Worm (Caenorhabditis elegans): ENCODE data around the gene sru-30.
A peak's percentile ranks its signal among the peaks of the same experiment; 100 is the strongest.

sru-30 gene

ce11 chrV:9813527-9813926 lies at the start of gene sru-30:
TSS of gene sru-30 (plus strand) at chrV:9813827.
- TF ChIP-seq zip-4 (GFP tag; optimal IDR thresholded peaks at IDR 0.05) (no peak), mef-2 (tag; optimal IDR thresholded peaks at IDR 0.05) (no peak), lir-3 (tag; optimal IDR thresholded peaks at IDR 0.05; ENCODE audit: poor library complexity) (no peak), xbp-1 (tag; optimal IDR thresholded peaks at IDR 0.05) (no peak), Y116A8C.19 (tag; optimal IDR thresholded peaks at IDR 0.05; ENCODE audit: borderline replicate concordance) (no peak), unc-98 (GFP tag; IDR thresholded peaks at IDR 0.05) (no peak), irx-1 (tag; optimal IDR thresholded peaks at IDR 0.05) (no peak), fkh-4 (tag; optimal IDR thresholded peaks at IDR 0.05; ENCODE audit: borderline replicate concordance) (no peak), isw-1 (GFP tag; IDR thresholded peaks at IDR 0.05) (no peak), unc-30 (tag; optimal IDR thresholded peaks at IDR 0.05) (no peak), nhr-47 (tag; optimal IDR thresholded peaks at IDR 0.05) (no peak), nhr-71 (tag; optimal IDR thresholded peaks at IDR 0.05) (no peak)

DNA sequence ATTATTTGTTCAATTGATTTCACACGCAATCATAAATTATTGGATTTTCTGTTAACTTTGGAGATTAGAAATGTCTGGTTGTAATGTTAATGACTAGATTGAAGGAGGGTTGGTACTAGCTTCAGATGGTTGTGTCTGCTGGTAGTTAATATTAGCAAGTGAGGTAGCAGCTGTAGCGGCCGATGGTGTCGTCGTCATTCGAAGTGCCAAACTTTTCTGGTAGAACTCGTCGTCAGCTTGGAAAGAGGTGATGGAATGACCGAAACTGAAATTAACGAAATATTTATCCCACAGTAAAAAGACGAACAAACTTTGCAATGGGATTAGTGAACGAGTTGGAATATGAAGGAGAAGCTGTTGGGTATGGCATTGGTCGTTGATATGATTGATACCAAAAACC lies 49.1 kb upstream of the sru-30 start:
- TF ChIP-seq snpc-4 (tag; optimal IDR thresholded peaks at IDR 0.05) (no peak), nhr-76 (tag; optimal IDR thresholded peaks at IDR 0.05) (no peak), zip-4 (GFP tag; optimal IDR thresholded peaks at IDR 0.05) (no peak), dpl-1 (GFP tag; optimal IDR thresholded peaks at IDR 0.05) (no peak), efl-1 (optimal IDR thresholded peaks at IDR 0.05) (no peak), efl-1 (GFP tag; optimal IDR thresholded peaks at IDR 0.05 in 1 of 2) (peak in 1 of 2 experiments; percentile 30)

DNA sequence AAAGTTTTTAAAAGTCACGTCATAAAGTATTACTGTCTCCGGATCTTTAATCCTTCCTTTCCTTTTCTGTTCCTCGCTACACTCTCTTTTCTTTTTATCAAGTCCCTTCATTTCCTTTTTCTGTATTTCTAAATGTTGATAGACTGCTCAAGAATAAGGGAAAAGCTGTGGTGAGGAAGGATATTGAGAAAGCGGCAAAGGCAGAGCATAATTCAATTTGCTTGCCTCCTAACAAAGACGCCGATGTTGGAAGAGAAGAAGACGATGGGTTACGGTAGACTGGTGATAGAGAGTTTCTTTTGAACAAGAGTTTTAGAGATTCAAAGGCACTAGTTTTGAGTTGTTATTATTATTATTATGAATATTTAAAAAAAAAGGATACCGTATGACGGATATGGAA lies 48.0 kb upstream of the sru-30 start:
- TF ChIP-seq lin-15B (tag; optimal IDR thresholded peaks at IDR 0.05): no peak
- no peak for TF ChIP-seq hlh-17 (GFP tag; optimal IDR thresholded peaks at IDR 0.05; ENCODE audit: borderline replicate concordance)
- TF ChIP-seq nhr-76 (tag; optimal IDR thresholded peaks at IDR 0.05): no peak
- TF ChIP-seq fkh-8 (tag; optimal IDR thresholded peaks at IDR 0.05): no peak
- TF ChIP-seq snpc-4 (tag; optimal IDR thresholded peaks at IDR 0.05): no peak
- no peak for TF ChIP-seq sox-4 (tag; optimal IDR thresholded peaks at IDR 0.05)
- peak; percentile 88 for TF ChIP-seq lin-14 (GFP tag; optimal IDR thresholded peaks at IDR 0.05)
- TF ChIP-seq tbx-2 (tag; optimal IDR thresholded peaks at IDR 0.05): peak; percentile 17
- peak; percentile 98 for TF ChIP-seq fkh-10 (GFP tag; optimal IDR thresholded peaks at IDR 0.05)
- TF ChIP-seq nhr-71 (tag; optimal IDR thresholded peaks at IDR 0.05): peak; percentile 42
- TF ChIP-seq lir-3 (tag; optimal IDR thresholded peaks at IDR 0.05; ENCODE audit: poor library complexity): no peak
- no peak for TF ChIP-seq unc-30 (tag; optimal IDR thresholded peaks at IDR 0.05)
- TF ChIP-seq rnt-1 (tag; optimal IDR thresholded peaks at IDR 0.05): no peak
- TF ChIP-seq blmp-1 (tag; optimal IDR thresholded peaks at IDR 0.05): no peak
- TF ChIP-seq Y116A8C.19 (tag; optimal IDR thresholded peaks at IDR 0.05; ENCODE audit: borderline replicate concordance): no peak
- TF ChIP-seq nhr-11 (tag; optimal IDR thresholded peaks at IDR 0.05): no peak
- TF ChIP-seq lsy-2 (tag; optimal IDR thresholded peaks at IDR 0.05): peak; percentile 48 to 85
- TF ChIP-seq nhr-77 (tag; optimal IDR thresholded peaks at IDR 0.05): no peak
- peak in 1 of 2 experiments; percentile 8 for TF ChIP-seq efl-1 (optimal IDR thresholded peaks at IDR 0.05)
- TF ChIP-seq efl-1 (GFP tag; optimal IDR thresholded peaks at IDR 0.05 in 1 of 2): no peak
- no peak for TF ChIP-seq pax-3 (tag; optimal IDR thresholded peaks at IDR 0.05)
- no peak for TF ChIP-seq ceh-88 (GFP tag; IDR thresholded peaks at IDR 0.05)
- peak; percentile 100 for TF ChIP-seq ces-1 (GFP tag; optimal IDR thresholded peaks at IDR 0.05)
- peak; percentile 30 for TF ChIP-seq nhr-47 (tag; optimal IDR thresholded peaks at IDR 0.05)
- TF ChIP-seq nhr-19 (GFP tag; conservative IDR thresholded peaks at IDR 0.05): no peak
- TF ChIP-seq swsn-7 (tag; optimal IDR thresholded peaks at IDR 0.05): peak; percentile 15

ce11 chrV:9767941-9768340 lies 45.7 kb upstream of the sru-30 start:
- no peak for TF ChIP-seq efl-1 (optimal IDR thresholded peaks at IDR 0.05)
- TF ChIP-seq efl-1 (GFP tag; optimal IDR thresholded peaks at IDR 0.05 in 1 of 2): peak in 1 of 2 experiments; percentile 58
- peak; percentile 34 for TF ChIP-seq fkh-10 (GFP tag; optimal IDR thresholded peaks at IDR 0.05)
- TF ChIP-seq ces-1 (GFP tag; optimal IDR thresholded peaks at IDR 0.05): peak; percentile 97
- TF ChIP-seq lin-13 (GFP tag; optimal IDR thresholded peaks at IDR 0.05): no peak
- TF ChIP-seq lin-14 (GFP tag; optimal IDR thresholded peaks at IDR 0.05): peak; percentile 22
- no peak for TF ChIP-seq ama-1 (optimal IDR thresholded peaks at IDR 0.05)
